Fruit fly (Drosophila melanogaster) whole organism, prepupa: Measurements from ENCODE around the gene nes.

ENCODE experiments used
- Blimp-1 ChIP-seq: fragments of 200-800 bp; sonication (Bioruptor generic); optimal IDR thresholded peaks from 3 replicates; lab custom pipeline; 2017; ENCODE audit warnings: missing biosample characterization, missing genetic modification characterization, mild to moderate bottlenecking, moderate library complexity, missing genetic modification reagents
- CG10669 ChIP-seq: fragments of 200-800 bp; sonication (Bioruptor generic); optimal IDR thresholded peaks from 3 replicates; lab custom pipeline; 2018; ENCODE audit warnings: missing biosample characterization, mild to moderate bottlenecking, missing genetic modification characterization, moderate library complexity
- CG11762 ChIP-seq: fragments of 200-800 bp; sonication (Bioruptor generic); optimal IDR thresholded peaks from 3 replicates; lab custom pipeline; 2016; ENCODE audit warnings: missing biosample characterization, missing genetic modification characterization; ENCODE audit not compliant: insufficient read depth
- CG15336 ChIP-seq: fragments of 200-800 bp; sonication (Bioruptor generic); IDR thresholded peaks from 2 replicates; pipeline ENCODE4 v1.3.6; 2022; ENCODE audit warnings: missing biosample characterization, missing genetic modification characterization
- CG1621 ChIP-seq: fragments of 200-800 bp; sonication (Bioruptor generic); optimal IDR thresholded peaks from 3 replicates; lab custom pipeline; 2018; ENCODE audit warnings: missing biosample characterization, mild to moderate bottlenecking, missing genetic modification characterization
- CG16779 ChIP-seq: fragments of 200-800 bp; sonication (Bioruptor generic); optimal IDR thresholded peaks from 3 replicates; lab custom pipeline; 2017; ENCODE audit warnings: missing biosample characterization, mild to moderate bottlenecking, missing genetic modification characterization
- CG3032 ChIP-seq: fragments of 200-800 bp; optimal IDR thresholded peaks from 2 replicates; lab custom pipeline; 2019; ENCODE audit warnings: missing biosample characterization, mild to moderate bottlenecking, missing genetic modification characterization, moderate library complexity
- CG31627 ChIP-seq: fragments of 200-800 bp; sonication (Bioruptor generic); optimal IDR thresholded peaks from 3 replicates; lab custom pipeline; 2016; ENCODE audit warnings: missing biosample characterization, missing genetic modification characterization
- CG32006 ChIP-seq: fragments of 200-800 bp; sonication (Bioruptor generic); optimal IDR thresholded peaks from 3 replicates; lab custom pipeline; 2017; ENCODE audit warnings: missing biosample characterization, mild to moderate bottlenecking, missing genetic modification characterization
- CG34406 ChIP-seq: fragments of 200-800 bp; sonication (Bioruptor generic); optimal IDR thresholded peaks from 3 replicates; lab custom pipeline; 2016; ENCODE audit warnings: missing biosample characterization, missing genetic modification characterization
- CG3919 ChIP-seq: fragments of 200-800 bp; sonication (Bioruptor generic); optimal IDR thresholded peaks from 3 replicates; lab custom pipeline; 2016; ENCODE audit warnings: missing biosample characterization, missing genetic modification characterization
- CG6163 ChIP-seq: fragments of 200-800 bp; sonication (Bioruptor generic); IDR thresholded peaks from 3 replicates; pipeline ENCODE4 v1.3.6; 2022; ENCODE audit warnings: missing biosample characterization, missing genetic modification characterization
- CG6276 ChIP-seq: fragments of 200-800 bp; sonication (Bioruptor generic); optimal IDR thresholded peaks from 2 replicates; lab custom pipeline; 2017; ENCODE audit warnings: missing biosample characterization, mild to moderate bottlenecking, missing genetic modification characterization
- CG6792 ChIP-seq: fragments of 200-800 bp; sonication (Bioruptor generic); optimal IDR thresholded peaks from 3 replicates; lab custom pipeline; 2016; ENCODE audit warnings: missing biosample characterization, missing genetic modification characterization
- CG6808 ChIP-seq: fragments of 200-800 bp; sonication (Bioruptor generic); optimal IDR thresholded peaks from 3 replicates; lab custom pipeline; 2017; ENCODE audit warnings: missing biosample characterization, missing genetic modification characterization, mild to moderate bottlenecking, moderate library complexity, missing genetic modification reagents
- CG6854 ChIP-seq: fragments of 200-800 bp; sonication (Bioruptor generic); optimal IDR thresholded peaks from 2 replicates; lab custom pipeline; 2017; ENCODE audit warnings: missing biosample characterization, mild to moderate bottlenecking, missing genetic modification characterization
- CG7368 ChIP-seq: fragments of 200-800 bp; sonication (Bioruptor generic); optimal IDR thresholded peaks from 3 replicates; lab custom pipeline; 2016; ENCODE audit warnings: missing biosample characterization, missing genetic modification characterization
- CG8632 ChIP-seq: fragments of 200-800 bp; sonication (Bioruptor generic); optimal IDR thresholded peaks from 3 replicates; lab custom pipeline; 2016; ENCODE audit warnings: missing biosample characterization, missing genetic modification characterization
- Eip75B ChIP-seq: fragments of 200-800 bp; sonication (Bioruptor generic); optimal IDR thresholded peaks from 3 replicates; lab custom pipeline; 2016; ENCODE audit warnings: missing biosample characterization, missing genetic modification characterization
- Eip78C ChIP-seq: fragments of 200-800 bp; sonication (Bioruptor generic); peaks from one replicate; lab custom pipeline; 2016; ENCODE audit warnings: missing biosample characterization, missing genetic modification characterization
- Eip93F ChIP-seq: fragments of 200-800 bp; sonication (Bioruptor generic); optimal IDR thresholded peaks from 2 replicates; lab custom pipeline; 2016; ENCODE audit warnings: missing biosample characterization, mild to moderate bottlenecking, missing genetic modification characterization
- Ets21C ChIP-seq: fragments of 200-800 bp; sonication (Bioruptor generic); optimal IDR thresholded peaks from 3 replicates; lab custom pipeline; 2016; ENCODE audit warnings: missing biosample characterization, missing genetic modification characterization
- Ets96B ChIP-seq: fragments of 200-800 bp; optimal IDR thresholded peaks from 2 replicates; lab custom pipeline; 2019; ENCODE audit warnings: missing biosample characterization, mild to moderate bottlenecking, missing genetic modification characterization, moderate library complexity
- Gug ChIP-seq: fragments of 200-800 bp; sonication (Bioruptor generic); IDR thresholded peaks from 2 replicates; pipeline ENCODE4 v1.3.6; 2022; ENCODE audit warnings: missing biosample characterization, missing genetic modification characterization
- Hr38 ChIP-seq: sonication (Bioruptor generic); optimal IDR thresholded peaks from 2 replicates; lab custom pipeline; 2016; ENCODE audit warnings: missing biosample characterization, missing genetic modification characterization
- Hr39 ChIP-seq: fragments of 200-800 bp; sonication (Bioruptor generic); optimal IDR thresholded peaks from 2 replicates; lab custom pipeline; 2016; ENCODE audit warnings: missing biosample characterization, missing genetic modification characterization
- Hr4 ChIP-seq: fragments of 200-800 bp; sonication (Bioruptor generic); optimal IDR thresholded peaks from 3 replicates; lab custom pipeline; 2016; ENCODE audit warnings: missing biosample characterization, missing genetic modification characterization
- Lpt ChIP-seq: fragments of 200-800 bp; sonication (Bioruptor generic); optimal IDR thresholded peaks from 3 replicates; lab custom pipeline; 2016; ENCODE audit warnings: missing biosample characterization, missing genetic modification characterization
- Met ChIP-seq: fragments of 200-800 bp; sonication (Bioruptor generic); optimal IDR thresholded peaks from 3 replicates; lab custom pipeline; 2016; ENCODE audit warnings: missing biosample characterization, missing genetic modification characterization
- OdsH ChIP-seq: fragments of 200-800 bp; sonication (Bioruptor generic); optimal IDR thresholded peaks from 3 replicates; lab custom pipeline; 2016; ENCODE audit warnings: missing biosample characterization, missing genetic modification characterization
- Smox ChIP-seq: fragments of 200-800 bp; sonication (Bioruptor generic); optimal IDR thresholded peaks from 3 replicates; lab custom pipeline; 2016; ENCODE audit warnings: missing biosample characterization, missing genetic modification characterization
- Sox14 ChIP-seq: fragments of 200-800 bp; sonication (Bioruptor generic); optimal IDR thresholded peaks from 3 replicates; lab custom pipeline; 2016; ENCODE audit warnings: missing biosample characterization, missing genetic modification characterization
- Sox15 ChIP-seq: fragments of 200-800 bp; sonication (Bioruptor generic); optimal IDR thresholded peaks from 3 replicates; lab custom pipeline; 2016; ENCODE audit warnings: missing biosample characterization, missing genetic modification characterization
- achi ChIP-seq: fragments of 200-800 bp; sonication (Bioruptor generic); optimal IDR thresholded peaks from 3 replicates; lab custom pipeline; 2016; ENCODE audit warnings: missing biosample characterization, missing genetic modification characterization
- acj6 ChIP-seq: fragments of 200-800 bp; sonication (Bioruptor generic); optimal IDR thresholded peaks from 3 replicates; lab custom pipeline; 2016; ENCODE audit warnings: missing biosample characterization, missing genetic modification characterization
- cyc ChIP-seq: fragments of 200-800 bp; sonication (Bioruptor generic); optimal IDR thresholded peaks from 3 replicates; lab custom pipeline; 2016; ENCODE audit warnings: missing biosample characterization, missing genetic modification characterization
- dsx ChIP-seq: fragments of 200-800 bp; optimal IDR thresholded peaks from 3 replicates; lab custom pipeline; 2019; ENCODE audit warnings: missing biosample characterization, mild to moderate bottlenecking, missing genetic modification characterization, moderate library complexity; ENCODE audit not compliant: poor library complexity, severe bottlenecking
- eg ChIP-seq: fragments of 200-800 bp; sonication (Bioruptor generic); IDR thresholded peaks from 3 replicates; pipeline ENCODE4 v1.3.6; 2022; ENCODE audit warnings: missing biosample characterization, missing genetic modification characterization
- esn ChIP-seq: fragments of 200-800 bp; sonication (Bioruptor generic); optimal IDR thresholded peaks from 2 replicates; lab custom pipeline; 2016; ENCODE audit warnings: missing biosample characterization, mild to moderate bottlenecking, missing genetic modification characterization, moderate library complexity
- lz ChIP-seq: fragments of 200-800 bp; sonication (Bioruptor generic); optimal IDR thresholded peaks from 3 replicates; lab custom pipeline; 2016; ENCODE audit warnings: missing biosample characterization, missing genetic modification characterization
- net ChIP-seq: fragments of 200-800 bp; sonication (Bioruptor generic); optimal IDR thresholded peaks from 3 replicates; lab custom pipeline; 2016; ENCODE audit warnings: missing biosample characterization, missing genetic modification characterization
- pdm3 ChIP-seq: fragments of 200-800 bp; sonication (Bioruptor generic); optimal IDR thresholded peaks from 3 replicates; lab custom pipeline; 2016; ENCODE audit warnings: missing biosample characterization, missing genetic modification characterization
- salr ChIP-seq, 2 experiments: fragments of 200-800 bp; sonication (Bioruptor generic); optimal IDR thresholded peaks; 3 replicates each; lab custom pipeline; 2016 to 2018; ENCODE audit warnings: missing biosample characterization in 2 of 2, missing genetic modification characterization in 2 of 2, mild to moderate bottlenecking in 1 of 2
- spab ChIP-seq: fragments of 200-800 bp; sonication (Bioruptor generic); optimal IDR thresholded peaks from 2 replicates; lab custom pipeline; 2017; ENCODE audit warnings: missing biosample characterization, mild to moderate bottlenecking, missing genetic modification characterization, missing genetic modification reagents
- ss ChIP-seq, 2 experiments: fragments of 200-800 bp; sonication (Bioruptor generic); optimal IDR thresholded peaks; 2 replicates in 1 of 2; 3 replicates in 1 of 2; lab custom pipeline; 2017 to 2018; ENCODE audit warnings: mild to moderate bottlenecking in 2 of 2, missing biosample characterization in 2 of 2, missing genetic modification characterization in 2 of 2, moderate library complexity in 1 of 2
- svp ChIP-seq: fragments of 200-800 bp; sonication (Bioruptor generic); peaks from one replicate; lab custom pipeline; 2016; ENCODE audit warnings: missing biosample characterization, missing genetic modification characterization
- vri ChIP-seq: fragments of 200-800 bp; sonication (Bioruptor generic); optimal IDR thresholded peaks from 3 replicates; lab custom pipeline; 2016; ENCODE audit warnings: missing biosample characterization, mild to moderate bottlenecking, missing genetic modification characterization

The nes gene

dm6 chr3L:19260278-19260803, at the start of gene nes:
nes (minus strand) TSS chr3L:19260679.
- TF ChIP-seq Hr38 (GFP tag; lab: Kevin White, UChicago) (no peak), CG7368 (GFP tag; lab: Kevin White, UChicago) (no peak), cyc (GFP tag; lab: Kevin White, UChicago) (peak; percentile 22), Ets96B (tag; lab: Kevin White, UChicago) (no peak), Eip93F (GFP tag; lab: Kevin White, UChicago) (peak; percentile 21), CG6163 (peak; percentile 53; the same call in 1 of the 3 replicates), vri (GFP tag; lab: Kevin White, UChicago) (peak; percentile 100), OdsH (no peak), CG11762 (GFP tag; lab: Kevin White, UChicago) (no peak), CG10669 (GFP tag; lab: Kevin White, UChicago) (no peak), Eip78C (GFP tag; lab: Kevin White, UChicago) (peak; percentile 68), svp (GFP tag; lab: Kevin White, UChicago) (peak; percentile 98), acj6 (GFP tag; lab: Kevin White, UChicago) (no peak), CG6808 (GFP tag; lab: Kevin White, UChicago) (no peak), ss (GFP tag; optimal IDR thresholded peaks at IDR 0.05; lab: Kevin White, UChicago) (no peak), CG8632 (GFP tag; lab: Kevin White, UChicago) (no peak), CG32006 (GFP tag; lab: Kevin White, UChicago) (no peak), CG6854 (peak; percentile 54), Hr4 (GFP tag; lab: Kevin White, UChicago) (no peak), Smox (GFP tag; lab: Kevin White, UChicago) (no peak), Sox14 (peak; percentile 16), CG31627 (GFP tag; lab: Kevin White, UChicago) (peak; percentile 38), Hr39 (GFP tag; lab: Kevin White, UChicago) (peak; percentile 12), CG1621 (tag; lab: Kevin White, UChicago) (no peak), Met (no peak), lz (GFP tag; lab: Kevin White, UChicago) (no peak), eg (GFP tag; lab: Robert Waterston, UW) (peak; percentile 25; the same call in 1 of the 3 replicates), CG6276 (no peak), spab (GFP tag; lab: Kevin White, UChicago) (no peak), CG3919 (GFP tag; lab: Kevin White, UChicago) (no peak), Eip75B (GFP tag; lab: Kevin White, UChicago) (peak; percentile 47), CG3032 (tag; lab: Kevin White, UChicago) (no peak), CG6792 (no peak)

- TF ChIP-seq CG10669 (GFP tag; lab: Kevin White, UChicago) (no peak), Ets96B (tag; lab: Kevin White, UChicago) (no peak), Blimp-1 (GFP tag; lab: Kevin White, UChicago) (no peak), CG3919 (GFP tag; lab: Kevin White, UChicago) (no peak), Sox15 (GFP tag; lab: Kevin White, UChicago) (no peak), Hr38 (GFP tag; lab: Kevin White, UChicago) (no peak), salr (GFP tag; optimal IDR thresholded peaks at IDR 0.05; lab: Kevin White, UChicago) (no peak), CG6163 (peak; percentile 52; the same call in 2 of the 3 replicates), Ets21C (GFP tag; lab: Kevin White, UChicago) (no peak), CG16779 (tag; lab: Kevin White, UChicago) (peak; percentile 58), Eip75B (GFP tag; lab: Kevin White, UChicago) (peak; percentile 23), Gug (no peak), dsx (GFP tag; lab: Kevin White, UChicago) (peak; percentile 23), CG3032 (tag; lab: Kevin White, UChicago) (no peak), Eip78C (GFP tag; lab: Kevin White, UChicago) (no peak), esn (GFP tag; lab: Kevin White, UChicago) (no peak), eg (GFP tag; lab: Robert Waterston, UW) (peak; percentile 51; the same call in 1 of the 3 replicates), achi (GFP tag; lab: Kevin White, UChicago) (no peak), pdm3 (no peak), CG6808 (GFP tag; lab: Kevin White, UChicago) (peak; percentile 41), cyc (GFP tag; lab: Kevin White, UChicago) (no peak), Lpt (peak; percentile 53), CG15336 (GFP tag; lab: Robert Waterston, UW) (no peak), CG34406 (no peak), vri (GFP tag; lab: Kevin White, UChicago) (no peak), CG8632 (GFP tag; lab: Kevin White, UChicago) (peak; percentile 1), lz (GFP tag; lab: Kevin White, UChicago) (no peak), CG7368 (GFP tag; lab: Kevin White, UChicago) (no peak), spab (GFP tag; lab: Kevin White, UChicago) (peak; percentile 11), net (GFP tag; lab: Kevin White, UChicago) (no peak)
Measured at dm6 chr3L:19294613-19295299, 34.3 kb upstream of the nes start.
